Worm (Caenorhabditis elegans) whole organism, L3 larva: ENCODE measurements around the gene ung-1.

ENCODE experiments used
- R02D3.7 ChIP-seq: fragments of 150-350 bp; optimal IDR thresholded peaks from 2 replicates; lab custom pipeline; 2014; ENCODE audit warnings: missing biosample characterization, missing genetic modification characterization
- aly-2 ChIP-seq: fragments of 150-350 bp; optimal IDR thresholded peaks from 2 replicates; lab custom pipeline; 2014; ENCODE audit warnings: missing biosample characterization, missing genetic modification characterization
- ama-1 ChIP-seq: fragments of 150-350 bp; optimal IDR thresholded peaks from 2 replicates; lab custom pipeline; 2018
- ceh-28 ChIP-seq: fragments of 150-350 bp; optimal IDR thresholded peaks from 2 replicates; lab custom pipeline; 2014; ENCODE audit warnings: missing biosample characterization, missing genetic modification reagents, missing genetic modification characterization
- ceh-9 ChIP-seq: sonication (generic microtip); optimal IDR thresholded peaks from 2 replicates; lab custom pipeline; 2018; ENCODE audit warnings: missing biosample characterization, missing genetic modification characterization
- fkh-10 ChIP-seq: sonication (generic microtip); optimal IDR thresholded peaks from 2 replicates; lab custom pipeline; 2017; ENCODE audit warnings: missing biosample characterization, missing genetic modification reagents, missing genetic modification characterization
- mdl-1 ChIP-seq: fragments of 150-350 bp; optimal IDR thresholded peaks from 2 replicates; lab custom pipeline; 2014; ENCODE audit warnings: missing biosample characterization, missing genetic modification characterization
- nfya-1 ChIP-seq: sonication (generic microtip); optimal IDR thresholded peaks from 2 replicates; lab custom pipeline; 2017; ENCODE audit warnings: missing genetic modification characterization, mild to moderate bottlenecking, missing compliant biosample characterization, antibody characterized with exemption, moderate library complexity; ENCODE audit not compliant: insufficient read depth
- nhr-12 ChIP-seq: fragments of 150-350 bp; optimal IDR thresholded peaks from 2 replicates; lab custom pipeline; 2014; ENCODE audit warnings: missing biosample characterization, missing genetic modification characterization
- nhr-237 ChIP-seq: fragments of 150-350 bp; optimal IDR thresholded peaks from 2 replicates; lab custom pipeline; 2014; ENCODE audit warnings: missing biosample characterization, missing genetic modification characterization
- nhr-77 ChIP-seq: fragments of 150-350 bp; optimal IDR thresholded peaks from 2 replicates; lab custom pipeline; 2014; ENCODE audit warnings: missing biosample characterization, missing genetic modification characterization
- pha-4 ChIP-seq: fragments of 150-350 bp; optimal IDR thresholded peaks from 2 replicates; lab custom pipeline; 2014; ENCODE audit warnings: missing biosample characterization, missing genetic modification reagents, missing genetic modification characterization
- unc-62 ChIP-seq: fragments of 150-350 bp; sonication (generic microtip); optimal IDR thresholded peaks from 4 replicates; lab custom pipeline; 2014; ENCODE audit warnings: missing biosample characterization, missing genetic modification reagents, missing genetic modification characterization
- ztf-4 ChIP-seq: fragments of 150-350 bp; optimal IDR thresholded peaks from 2 replicates; lab custom pipeline; 2014; ENCODE audit warnings: missing biosample characterization, missing genetic modification characterization

ce11 chrIII:11949276-11949879 lies 24.5 kb downstream of the ung-1 start:
- TF ChIP-seq nfya-1 (tag; lab: Kevin White, UChicago) (no peak), aly-2 (no peak), ztf-4 (tag; lab: Kevin White, UChicago) (no peak), R02D3.7 (tag; lab: Kevin White, UChicago) (no peak), pha-4 (tag; lab: Kevin White, UChicago) (peak; percentile 37), mdl-1 (no peak), nhr-237 (tag; lab: Kevin White, UChicago) (no peak), nhr-77 (no peak), unc-62 (no peak), ama-1 (lab: Kevin White, UChicago) (no peak), fkh-10 (GFP tag; lab: Kevin White, UChicago) (no peak), ceh-9 (tag; lab: Kevin White, UChicago) (no peak), nhr-12 (tag; lab: Kevin White, UChicago) (no peak), ceh-28 (tag; lab: Kevin White, UChicago) (no peak)
